Fruit fly (Drosophila melanogaster) whole organism, prepupa: ENCODE measurements around the gene CG9932.

Experiments
- Blimp-1 ChIP-seq: fragments of 200-800 bp; sonication (Bioruptor generic); optimal IDR thresholded peaks from 3 replicates; lab custom pipeline; 2017; ENCODE audit warnings: missing biosample characterization, missing genetic modification characterization, mild to moderate bottlenecking, moderate library complexity, missing genetic modification reagents
- Eip78C ChIP-seq: fragments of 200-800 bp; sonication (Bioruptor generic); peaks from one replicate; lab custom pipeline; 2016; ENCODE audit warnings: missing biosample characterization, missing genetic modification characterization
- Hr38 ChIP-seq: sonication (Bioruptor generic); optimal IDR thresholded peaks from 2 replicates; lab custom pipeline; 2016; ENCODE audit warnings: missing biosample characterization, missing genetic modification characterization
- Hr39 ChIP-seq: fragments of 200-800 bp; sonication (Bioruptor generic); optimal IDR thresholded peaks from 2 replicates; lab custom pipeline; 2016; ENCODE audit warnings: missing biosample characterization, missing genetic modification characterization
- OdsH ChIP-seq: fragments of 200-800 bp; sonication (Bioruptor generic); optimal IDR thresholded peaks from 3 replicates; lab custom pipeline; 2016; ENCODE audit warnings: missing biosample characterization, missing genetic modification characterization
- achi ChIP-seq: fragments of 200-800 bp; sonication (Bioruptor generic); optimal IDR thresholded peaks from 3 replicates; lab custom pipeline; 2016; ENCODE audit warnings: missing biosample characterization, missing genetic modification characterization
- cyc ChIP-seq: fragments of 200-800 bp; sonication (Bioruptor generic); optimal IDR thresholded peaks from 3 replicates; lab custom pipeline; 2016; ENCODE audit warnings: missing biosample characterization, missing genetic modification characterization
- eg ChIP-seq: fragments of 200-800 bp; sonication (Bioruptor generic); IDR thresholded peaks from 3 replicates; pipeline ENCODE4 v1.3.6; 2022; ENCODE audit warnings: missing biosample characterization, missing genetic modification characterization
- esn ChIP-seq: fragments of 200-800 bp; sonication (Bioruptor generic); optimal IDR thresholded peaks from 2 replicates; lab custom pipeline; 2016; ENCODE audit warnings: missing biosample characterization, mild to moderate bottlenecking, missing genetic modification characterization, moderate library complexity
- lz ChIP-seq: fragments of 200-800 bp; sonication (Bioruptor generic); optimal IDR thresholded peaks from 3 replicates; lab custom pipeline; 2016; ENCODE audit warnings: missing biosample characterization, missing genetic modification characterization
- spab ChIP-seq: fragments of 200-800 bp; sonication (Bioruptor generic); optimal IDR thresholded peaks from 2 replicates; lab custom pipeline; 2017; ENCODE audit warnings: missing biosample characterization, mild to moderate bottlenecking, missing genetic modification characterization, missing genetic modification reagents

- TF ChIP-seq cyc (no peak), lz (no peak), Hr39 (GFP tag; lab: Kevin White, UChicago) (no peak), spab (no peak), Hr38 (GFP tag; lab: Kevin White, UChicago) (no peak), esn (GFP tag; lab: Kevin White, UChicago) (no peak), Blimp-1 (GFP tag; lab: Kevin White, UChicago) (no peak), Eip78C (GFP tag; lab: Kevin White, UChicago) (no peak), eg (GFP tag; lab: Robert Waterston, UW) (no peak), OdsH (GFP tag; lab: Kevin White, UChicago) (no peak), achi (GFP tag; lab: Kevin White, UChicago) (no peak)
Observed at dm6 chr2L:13021020-13021781, 38.7 kb downstream of the CG9932 start, which contains the start of gene CG9933.
